1 fruit fly cellular context compared by ENCODE assay signal in the genomic region with DNA sequence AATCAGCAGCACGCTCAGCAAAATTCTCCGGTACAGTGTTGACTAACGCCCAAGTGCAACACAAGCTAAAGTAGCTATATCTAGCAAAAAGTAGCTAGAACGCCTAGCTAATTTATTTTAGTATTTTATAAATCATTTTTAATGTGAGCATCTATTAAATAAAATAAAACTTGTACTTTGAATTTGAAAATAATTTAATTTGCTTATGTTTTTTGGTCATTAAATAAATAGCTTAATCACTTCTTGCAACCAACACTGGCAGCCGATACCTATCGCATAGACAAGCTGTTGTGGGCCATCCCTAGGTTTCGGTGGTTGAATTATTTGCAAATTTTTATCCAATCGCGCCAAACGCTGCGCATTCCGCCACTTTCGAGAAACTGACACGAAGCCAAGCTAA.
TF ChIP-seq lines count a peak whose summit lies in the region.

Gene Polr2J (minus strand): TSS at position 49 of the 400 bp plus-strand sequence.
Gene CG15141 (plus strand): TSS at position 284 of the 400 bp plus-strand sequence.

TF ChIP-seq in whole organism, embryonic, 481 proteins besides CTCF, POLR2A, EP300 and RAD21 (continued from another document):
- TF ChIP-seq Opbp (GFP tag; IDR thresholded peaks at IDR 0.05; lab: Robert Waterston, UW; ENCODE audit: partially characterized antibody) = peak; percentile 64; the same call in 2 of the 3 replicates
- TF ChIP-seq CG14860 (GFP tag; IDR thresholded peaks at IDR 0.05; lab: Robert Waterston, UW; ENCODE audit: partially characterized antibody) = peak; percentile 75
- TF ChIP-seq ab (GFP tag; optimal IDR thresholded peaks at IDR 0.05; lab: Kevin White, UChicago) = no peak
- TF ChIP-seq CG32532 (GFP tag; IDR thresholded peaks at IDR 0.05; lab: Robert Waterston, UW) = peak; percentile 88
- TF ChIP-seq Aef1 (GFP tag; IDR thresholded peaks at IDR 0.05; lab: Robert Waterston, UW) = peak; percentile 91
- no peak for TF ChIP-seq CG2678 (tag; optimal IDR thresholded peaks at IDR 0.05; lab: Kevin White, UChicago)
- peak; percentile 25 for TF ChIP-seq CG11398 (GFP tag; optimal IDR thresholded peaks at IDR 0.05; lab: Kevin White, UChicago)
- peak; percentile 15 for TF ChIP-seq CG10565 (GFP tag; optimal IDR thresholded peaks at IDR 0.05; lab: Kevin White, UChicago)
- peak; percentile 96 for TF ChIP-seq CG12391 (tag; optimal IDR thresholded peaks at IDR 0.05; lab: Kevin White, UChicago)
